Worm (Caenorhabditis elegans): Measurements from ENCODE around the gene slcr-46.3.

The slcr-46.3 gene

DNA sequence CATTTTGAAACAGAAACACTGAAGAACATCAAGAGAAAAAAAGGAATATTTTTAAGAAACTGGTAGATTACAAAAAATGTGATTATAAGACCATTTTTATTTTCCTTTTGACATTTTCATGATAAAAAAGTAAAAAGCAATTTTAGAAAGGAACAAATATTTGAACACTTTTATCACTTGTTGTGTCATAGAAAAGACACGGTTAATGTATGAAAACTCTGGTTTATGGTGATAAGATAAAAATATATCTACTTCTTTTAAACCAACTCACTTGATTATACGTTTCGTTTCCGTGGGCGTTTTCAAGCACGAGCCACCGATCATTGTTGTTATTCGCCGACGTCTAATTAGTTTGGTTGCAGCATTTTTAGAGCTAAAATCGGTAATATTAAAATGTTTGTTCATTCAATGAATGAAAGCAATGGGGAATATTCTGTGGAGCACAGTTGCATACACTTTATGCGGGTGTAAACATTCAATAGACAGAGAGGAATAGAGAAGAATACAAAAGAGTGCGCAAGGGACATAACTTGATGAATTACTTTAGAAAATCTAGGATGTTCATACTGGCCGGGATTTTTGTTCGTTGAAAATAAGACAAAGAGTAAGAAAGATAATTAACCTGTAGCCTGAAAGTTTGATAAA, 50.6 kb downstream of the slcr-46.3 start, which contains the start of gene sulp-8:
TSS of gene sulp-8 (minus strand) at position 469 of the 645 bp plus-strand sequence.
- TF ChIP-seq snpc-4 (tag; optimal IDR thresholded peaks at IDR 0.05) (no peak), pha-4 (tag; optimal IDR thresholded peaks at IDR 0.05) (peak; percentile 57)

DNA sequence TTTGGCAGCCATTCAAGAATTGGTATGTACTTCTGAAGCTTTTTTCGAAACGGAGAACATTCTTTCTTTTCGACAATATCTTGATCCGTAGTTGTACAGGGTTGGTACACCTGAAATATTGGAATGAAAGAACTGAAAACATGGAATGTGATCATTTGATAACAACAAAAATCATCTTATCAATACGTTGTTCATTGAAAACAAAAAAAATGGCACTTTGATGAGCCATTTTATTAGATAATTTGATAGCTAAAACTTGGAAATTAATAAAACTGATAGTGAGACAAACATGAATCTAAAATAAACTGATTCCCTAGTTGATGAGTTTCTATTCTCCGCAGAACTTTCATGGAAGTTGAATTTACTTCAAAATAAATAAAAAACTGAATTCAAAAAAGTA, 51.4 kb downstream of the slcr-46.3 start:
- TF ChIP-seq M03D4.4 (tag; optimal IDR thresholded peaks at IDR 0.05) (no peak), nhr-2 (tag; optimal IDR thresholded peaks at IDR 0.05) (no peak), ces-1 (GFP tag; optimal IDR thresholded peaks at IDR 0.05) (no peak), bed-3 (GFP tag; optimal IDR thresholded peaks at IDR 0.05) (no peak)
